Worm (Caenorhabditis elegans) whole organism, mixed stage, embryonic: Measurements from ENCODE around the gene igeg-2.

ENCODE experiments used
- M03D4.4 ChIP-seq: sonication (generic microtip); optimal IDR thresholded peaks from 2 replicates; lab custom pipeline; 2017; ENCODE audit warnings: mild to moderate bottlenecking, missing genetic modification characterization, missing compliant biosample characterization
- bed-3 ChIP-seq: fragments of 200-800 bp; sonication (Bioruptor generic); optimal IDR thresholded peaks from 3 replicates; lab custom pipeline; 2018; ENCODE audit warnings: mild to moderate bottlenecking, missing genetic modification characterization, moderate library complexity, missing compliant biosample characterization
- ceh-39 ChIP-seq: fragments of 150-350 bp; optimal IDR thresholded peaks from 2 replicates; lab custom pipeline; 2014; ENCODE audit warnings: missing biosample characterization, missing genetic modification characterization
- ceh-43 ChIP-seq: fragments of 200-800 bp; sonication (Bioruptor generic); optimal IDR thresholded peaks from 2 replicates; lab custom pipeline; 2018; ENCODE audit warnings: mild to moderate bottlenecking, missing genetic modification characterization, moderate library complexity, missing compliant biosample characterization
- ceh-83 ChIP-seq: fragments of 200-800 bp; sonication (Bioruptor generic); optimal IDR thresholded peaks from 2 replicates; lab custom pipeline; 2018; ENCODE audit warnings: mild to moderate bottlenecking, missing genetic modification characterization, missing compliant biosample characterization
- ces-1 ChIP-seq: fragments of 150-350 bp; optimal IDR thresholded peaks from 2 replicates; lab custom pipeline; 2014; ENCODE audit warnings: missing biosample characterization, missing genetic modification reagents, missing genetic modification characterization
- drap-1 ChIP-seq: fragments of 200-800 bp; sonication (Bioruptor generic); optimal IDR thresholded peaks from 3 replicates; lab custom pipeline; 2018; ENCODE audit warnings: mild to moderate bottlenecking, missing genetic modification characterization, missing compliant biosample characterization
- ham-2 ChIP-seq: fragments of 200-800 bp; sonication (Bioruptor generic); optimal IDR thresholded peaks from 2 replicates; lab custom pipeline; 2018; ENCODE audit warnings: mild to moderate bottlenecking, missing genetic modification characterization, missing compliant biosample characterization
- hlh-1 ChIP-seq: fragments of 150-350 bp; optimal IDR thresholded peaks from 2 replicates; lab custom pipeline; 2014; ENCODE audit warnings: missing biosample characterization, missing genetic modification reagents, missing genetic modification characterization
- lin-13 ChIP-seq: fragments of 150-350 bp; optimal IDR thresholded peaks from 2 replicates; lab custom pipeline; 2014; ENCODE audit warnings: missing biosample characterization, missing genetic modification characterization
- lin-32 ChIP-seq: fragments of 200-800 bp; sonication (Bioruptor generic); optimal IDR thresholded peaks from 2 replicates; lab custom pipeline; 2018; ENCODE audit warnings: mild to moderate bottlenecking, missing genetic modification characterization, missing compliant biosample characterization
- lsy-2 ChIP-seq: fragments of 150-350 bp; optimal IDR thresholded peaks from 2 replicates; lab custom pipeline; 2014; ENCODE audit warnings: missing biosample characterization, missing genetic modification characterization
- mab-5 ChIP-seq: fragments of 150-350 bp; optimal IDR thresholded peaks from 2 replicates; lab custom pipeline; 2014; ENCODE audit warnings: missing biosample characterization, missing genetic modification characterization
- mep-1 ChIP-seq: fragments of 150-350 bp; optimal IDR thresholded peaks from 2 replicates; lab custom pipeline; 2017; ENCODE audit warnings: missing biosample characterization, missing genetic modification reagents, missing genetic modification characterization, inconsistent platforms
- mls-2 ChIP-seq: sonication (generic microtip); optimal IDR thresholded peaks from 2 replicates; lab custom pipeline; 2016; ENCODE audit warnings: mild to moderate bottlenecking, missing genetic modification characterization, moderate library complexity, missing compliant biosample characterization
- nhr-12 ChIP-seq: fragments of 150-350 bp; optimal IDR thresholded peaks from 2 replicates; lab custom pipeline; 2014; ENCODE audit warnings: missing biosample characterization, missing genetic modification characterization
- nhr-2 ChIP-seq: fragments of 150-350 bp; optimal IDR thresholded peaks from 2 replicates; lab custom pipeline; 2014; ENCODE audit warnings: missing biosample characterization, missing genetic modification characterization
- nhr-237 ChIP-seq: fragments of 150-350 bp; optimal IDR thresholded peaks from 2 replicates; lab custom pipeline; 2014; ENCODE audit warnings: missing biosample characterization, missing genetic modification characterization
- nhr-76 ChIP-seq: sonication (generic microtip); optimal IDR thresholded peaks from 2 replicates; lab custom pipeline; 2017; ENCODE audit warnings: missing biosample characterization, missing genetic modification characterization
- pha-4 ChIP-seq: fragments of 150-350 bp; optimal IDR thresholded peaks from 2 replicates; lab custom pipeline; 2018; ENCODE audit warnings: missing biosample characterization, missing genetic modification reagents, missing genetic modification characterization
- sem-2 ChIP-seq: fragments of 200-800 bp; sonication (Bioruptor generic); optimal IDR thresholded peaks from 2 replicates; lab custom pipeline; 2018; ENCODE audit warnings: mild to moderate bottlenecking, missing genetic modification characterization, missing compliant biosample characterization
- sptf-1 ChIP-seq: sonication (generic microtip); optimal IDR thresholded peaks from 2 replicates; lab custom pipeline; 2017; ENCODE audit warnings: mild to moderate bottlenecking, missing genetic modification characterization, moderate library complexity, missing compliant biosample characterization
- tbx-8 ChIP-seq: fragments of 200-800 bp; sonication (Bioruptor generic); optimal IDR thresholded peaks from 2 replicates; lab custom pipeline; 2018; ENCODE audit warnings: mild to moderate bottlenecking, missing genetic modification characterization, moderate library complexity, missing compliant biosample characterization
- unc-120 ChIP-seq: sonication (generic microtip); optimal IDR thresholded peaks from 2 replicates; lab custom pipeline; 2017; ENCODE audit warnings: missing genetic modification characterization, missing compliant biosample characterization; ENCODE audit not compliant: poor library complexity, severe bottlenecking
- unc-39 ChIP-seq: fragments of 150-350 bp; optimal IDR thresholded peaks from 2 replicates; lab custom pipeline; 2014; ENCODE audit warnings: missing biosample characterization, missing genetic modification characterization
- unc-62 ChIP-seq: fragments of 150-350 bp; optimal IDR thresholded peaks from 2 replicates; lab custom pipeline; 2014; ENCODE audit warnings: missing biosample characterization, missing genetic modification reagents, missing genetic modification characterization
- zip-8 ChIP-seq: fragments of 150-350 bp; optimal IDR thresholded peaks from 2 replicates; lab custom pipeline; 2014; ENCODE audit warnings: missing biosample characterization, missing genetic modification characterization

igeg-2 gene

DNA sequence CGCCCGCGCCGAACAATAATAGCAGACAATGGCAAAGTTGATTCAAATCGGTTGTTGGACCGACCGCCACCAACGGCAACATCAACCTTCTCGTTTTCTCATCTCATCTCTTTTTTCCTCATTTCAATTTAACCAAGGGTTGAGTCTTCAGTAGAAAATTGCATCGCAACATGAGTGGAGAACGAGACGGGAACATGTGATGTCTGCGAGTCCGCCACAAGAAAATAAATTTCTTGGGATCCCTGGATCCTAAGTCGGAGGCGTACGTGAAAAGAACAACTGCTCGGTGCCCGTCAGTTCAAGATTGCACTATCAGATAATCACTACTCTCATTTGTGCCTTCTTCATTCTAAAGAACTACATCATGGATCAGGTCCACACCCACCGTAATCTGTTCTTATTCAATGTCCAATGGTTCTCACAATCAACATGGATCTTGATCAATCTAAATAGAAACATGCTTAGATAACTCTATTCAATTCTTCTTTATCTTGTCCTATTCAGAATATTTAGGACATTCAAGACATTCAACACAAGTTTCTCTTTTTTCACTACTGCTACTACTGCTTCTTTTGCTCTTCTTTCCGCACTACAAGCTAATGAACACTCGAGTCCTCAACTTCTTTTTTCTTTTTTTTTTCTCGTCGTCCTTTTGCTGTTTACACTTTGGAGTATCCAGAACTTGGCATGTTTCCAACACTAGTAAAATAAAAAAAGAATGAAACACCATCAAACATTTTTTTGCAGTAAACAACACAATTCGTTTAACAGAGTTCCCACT, 28.4 kb upstream of the igeg-2 start:
- TF ChIP-seq sem-2 (GFP tag; lab: Kevin White, UChicago) (no peak), tbx-8 (GFP tag; lab: Kevin White, UChicago) (no peak), nhr-237 (tag; lab: Kevin White, UChicago) (no peak), mls-2 (tag; lab: Kevin White, UChicago) (no peak), ham-2 (GFP tag; lab: Kevin White, UChicago) (no peak), zip-8 (tag; lab: Kevin White, UChicago) (no peak), bed-3 (GFP tag; lab: Kevin White, UChicago) (no peak), sptf-1 (tag; lab: Kevin White, UChicago) (no peak), ceh-43 (GFP tag; lab: Kevin White, UChicago) (no peak), pha-4 (tag; lab: Kevin White, UChicago) (no peak), mab-5 (tag; lab: Kevin White, UChicago) (no peak), mep-1 (tag; lab: Kevin White, UChicago) (no peak), unc-62 (GFP tag; lab: Kevin White, UChicago) (no peak), nhr-76 (tag; lab: Kevin White, UChicago) (no peak)

ce11 chrX:11474149-11474585, 27.7 kb upstream of the igeg-2 start:
- peak; percentile 67 for TF ChIP-seq nhr-237 (tag; lab: Kevin White, UChicago)
- peak; percentile 40 for TF ChIP-seq ham-2 (GFP tag; lab: Kevin White, UChicago)
- TF ChIP-seq drap-1 (GFP tag; lab: Kevin White, UChicago), result no peak
- no peak for TF ChIP-seq ceh-43 (GFP tag; lab: Kevin White, UChicago)
- peak; percentile 14 for TF ChIP-seq mep-1 (tag; lab: Kevin White, UChicago)
- peak; percentile 53 for TF ChIP-seq pha-4 (tag; lab: Kevin White, UChicago)
- TF ChIP-seq bed-3 (GFP tag; lab: Kevin White, UChicago), result no peak
- TF ChIP-seq, all 35 proteins: peak for 4

ce11 chrX:11472953-11473671, 26.7 kb upstream of the igeg-2 start:
- peak; percentile 11 for TF ChIP-seq ces-1 (GFP tag; lab: Kevin White, UChicago)
- no peak for TF ChIP-seq ceh-39 (tag; lab: Kevin White, UChicago)
- TF ChIP-seq nhr-12 (tag; lab: Kevin White, UChicago), result no peak
- no peak for TF ChIP-seq zip-8 (tag; lab: Kevin White, UChicago)
- peak; percentile 31 for TF ChIP-seq sptf-1 (tag; lab: Kevin White, UChicago)
- no peak for TF ChIP-seq mep-1 (tag; lab: Kevin White, UChicago)
- TF ChIP-seq M03D4.4 (tag; lab: Kevin White, UChicago), result no peak
- no peak for TF ChIP-seq ceh-83 (GFP tag; lab: Kevin White, UChicago)
- TF ChIP-seq nhr-2 (tag; lab: Kevin White, UChicago), result no peak
- TF ChIP-seq hlh-1 (tag; lab: Kevin White, UChicago), result no peak
- TF ChIP-seq drap-1 (GFP tag; lab: Kevin White, UChicago), result no peak
- no peak for TF ChIP-seq tbx-8 (GFP tag; lab: Kevin White, UChicago)

DNA sequence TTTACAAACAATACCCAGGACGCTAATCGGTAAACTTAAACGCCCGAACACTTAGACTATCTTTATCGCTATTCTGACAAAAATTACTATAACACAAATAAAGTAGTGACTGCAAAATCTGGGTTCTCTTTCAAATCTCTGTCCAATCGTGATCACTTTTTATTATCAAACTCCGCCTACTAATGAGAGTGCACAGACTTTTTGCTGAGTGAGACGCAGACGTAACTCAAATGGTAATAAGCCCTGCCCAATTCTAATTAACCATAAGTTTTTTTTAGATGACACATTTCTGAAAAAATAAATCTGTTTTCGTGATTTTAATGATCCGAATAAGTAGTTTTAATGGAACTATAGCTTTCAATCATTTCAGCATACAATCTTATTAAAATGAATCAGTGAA, 26.0 kb upstream of the igeg-2 start:
- no peak for TF ChIP-seq unc-120 (tag; lab: Kevin White, UChicago)
- no peak for TF ChIP-seq bed-3 (GFP tag; lab: Kevin White, UChicago)
- peak; percentile 6 for TF ChIP-seq ces-1 (GFP tag; lab: Kevin White, UChicago)
- TF ChIP-seq lin-32 (GFP tag; lab: Kevin White, UChicago), result no peak
- TF ChIP-seq tbx-8 (GFP tag; lab: Kevin White, UChicago), result no peak
- no peak for TF ChIP-seq ceh-39 (tag; lab: Kevin White, UChicago)
- no peak for TF ChIP-seq zip-8 (tag; lab: Kevin White, UChicago)
- no peak for TF ChIP-seq pha-4 (tag; lab: Kevin White, UChicago)
- TF ChIP-seq, all 35 proteins: peak for 1

- TF ChIP-seq ceh-39 (tag; lab: Kevin White, UChicago), result no peak
Measured at ce11 chrX:11471893-11472292, 25.5 kb upstream of the igeg-2 start.

DNA sequence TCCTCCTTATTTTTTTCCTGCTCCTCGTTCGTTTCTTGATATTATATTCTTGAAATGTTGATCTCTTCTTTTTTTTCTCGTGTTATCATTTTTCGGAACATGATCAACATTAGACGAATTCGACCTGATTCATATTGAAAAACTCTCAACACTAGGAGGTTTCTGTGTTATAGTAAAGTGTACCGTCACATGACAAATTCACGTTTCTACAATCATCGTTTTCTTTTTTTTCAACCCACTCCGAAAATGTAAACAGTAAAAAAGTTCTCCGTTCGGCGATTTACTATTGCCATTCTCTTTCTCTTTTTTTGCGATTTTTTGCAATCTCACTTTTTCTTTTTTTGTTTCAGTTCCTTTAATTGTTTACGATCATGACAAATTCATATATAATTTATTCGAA, 25.0 kb upstream of the igeg-2 start:
- TF ChIP-seq lin-13 (no peak), pha-4 (tag; lab: Kevin White, UChicago) (no peak), unc-62 (GFP tag; lab: Kevin White, UChicago) (no peak), bed-3 (GFP tag; lab: Kevin White, UChicago) (no peak), nhr-237 (tag; lab: Kevin White, UChicago) (no peak), drap-1 (GFP tag; lab: Kevin White, UChicago) (no peak), nhr-12 (tag; lab: Kevin White, UChicago) (no peak), unc-39 (no peak), ceh-43 (GFP tag; lab: Kevin White, UChicago) (no peak), mep-1 (tag; lab: Kevin White, UChicago) (no peak), ceh-39 (tag; lab: Kevin White, UChicago) (no peak), lsy-2 (tag; lab: Kevin White, UChicago) (no peak), tbx-8 (GFP tag; lab: Kevin White, UChicago) (no peak), M03D4.4 (tag; lab: Kevin White, UChicago) (no peak)
